Fruit fly (Drosophila melanogaster) S2 (cell line): ENCODE measurements around the gene CG13972.

ENCODE experiments used
- CG8478 ChIP-seq: fragments of >200 bp; optimal IDR thresholded peaks from 2 replicates; lab custom pipeline; 2018
- CTCF ChIP-seq, 2 experiments: fragments of >200 bp; optimal IDR thresholded peaks; 2 replicates each; lab custom pipeline; 2018

DNA sequence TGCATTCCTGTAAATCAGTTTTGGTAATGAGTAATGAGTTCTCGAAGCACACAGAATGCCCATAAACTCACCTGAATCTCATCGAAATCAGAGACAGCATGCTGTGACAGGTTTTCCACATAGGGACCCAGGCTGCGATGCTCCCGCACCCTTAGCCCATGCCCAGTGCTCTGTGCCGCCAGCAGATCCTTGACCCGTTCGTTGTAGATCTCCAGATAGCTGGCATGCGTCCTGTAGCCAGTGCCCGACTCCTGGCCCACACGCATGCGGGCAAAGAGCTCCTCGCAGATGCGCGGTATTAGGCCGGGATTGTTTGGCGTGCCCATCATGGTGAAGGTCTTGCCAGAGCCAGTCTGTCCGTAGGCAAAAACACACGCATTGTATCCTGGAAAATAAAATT lies 35.7 kb upstream of the CG13972 start:
- TF ChIP-seq CG8478 (lab: Kevin White, UChicago) (no peak), CTCF (optimal IDR thresholded peaks at IDR 0.05; lab: Kevin White, UChicago) (no peak)
